Worm (Caenorhabditis elegans) whole organism, L1 larva: Measurements from ENCODE around the gene F35D2.3.
A peak's percentile ranks its signal among the peaks of the same experiment; 100 is the strongest.

ENCODE experiments used
- C04F5.9 ChIP-seq: sonication (generic microtip); optimal IDR thresholded peaks from 2 replicates; lab custom pipeline; 2016; ENCODE audit warnings: missing genetic modification characterization, missing compliant biosample characterization
- F16B12.6 ChIP-seq: fragments of 150-350 bp; optimal IDR thresholded peaks from 2 replicates; lab custom pipeline; 2014; ENCODE audit warnings: missing biosample characterization, missing genetic modification characterization
- aly-2 ChIP-seq: fragments of 150-350 bp; optimal IDR thresholded peaks from 2 replicates; lab custom pipeline; 2014; ENCODE audit warnings: missing biosample characterization, missing genetic modification characterization
- ama-1 ChIP-seq: fragments of 150-350 bp; optimal IDR thresholded peaks from 2 replicates; lab custom pipeline; 2014
- ceh-63 ChIP-seq: fragments of 200-800 bp; sonication (Bioruptor generic); optimal IDR thresholded peaks from 2 replicates; lab custom pipeline; 2018; ENCODE audit warnings: mild to moderate bottlenecking, missing genetic modification characterization, missing compliant biosample characterization
- ces-1 ChIP-seq: fragments of 150-350 bp; optimal IDR thresholded peaks from 2 replicates; lab custom pipeline; 2014; ENCODE audit warnings: missing biosample characterization, missing genetic modification reagents, missing genetic modification characterization
- dpl-1 ChIP-seq, 3 experiments: fragments of 150-350 bp in 2 of 3; sonication (generic microtip) in 1 of 3; optimal IDR thresholded peaks; 2 replicates each; lab custom pipeline; 2014 to 2017; ENCODE audit warnings: missing biosample characterization in 3 of 3, missing genetic modification characterization in 3 of 3, missing genetic modification reagents in 3 of 3
- dsc-1 ChIP-seq: sonication (generic microtip); optimal IDR thresholded peaks from 2 replicates; lab custom pipeline; 2016; ENCODE audit warnings: mild to moderate bottlenecking, missing genetic modification characterization, missing compliant biosample characterization
- efl-1 ChIP-seq, 4 experiments: fragments of 150-350 bp; optimal IDR thresholded peaks in 3 of 4; peaks in 1 of 4; 1 replicate in 1 of 4; 2 replicates in 3 of 4; lab custom pipeline; 2014; ENCODE audit warnings: missing biosample characterization in 2 of 4, missing genetic modification characterization in 2 of 4, missing genetic modification reagents in 2 of 4
- elt-2 ChIP-seq: sonication (generic microtip); optimal IDR thresholded peaks from 2 replicates; lab custom pipeline; 2016; ENCODE audit warnings: missing genetic modification characterization, mild to moderate bottlenecking, inconsistent platforms, missing compliant biosample characterization, missing genetic modification reagents
- elt-3 ChIP-seq, 6 experiments: fragments of 150-350 bp in 1 of 6; sonication (generic microtip); optimal IDR thresholded peaks; 2 replicates each; lab custom pipeline; 2017 to 2018; ENCODE audit warnings: missing biosample characterization in 6 of 6, missing genetic modification characterization in 6 of 6, inconsistent platforms in 1 of 6
- fkh-10 ChIP-seq: sonication (generic microtip); optimal IDR thresholded peaks from 2 replicates; lab custom pipeline; 2017; ENCODE audit warnings: missing biosample characterization, missing genetic modification reagents, missing genetic modification characterization
- fkh-4 ChIP-seq: sonication (generic microtip); optimal IDR thresholded peaks from 2 replicates; lab custom pipeline; 2016; ENCODE audit warnings: missing compliant biosample characterization, missing genetic modification characterization, borderline replicate concordance
- fos-1 ChIP-seq: fragments of 150-350 bp; optimal IDR thresholded peaks from 2 replicates; lab custom pipeline; 2014; ENCODE audit warnings: missing biosample characterization, missing genetic modification characterization
- isw-1 ChIP-seq: fragments of 200-800 bp; sonication (Bioruptor generic); IDR thresholded peaks from 2 replicates; pipeline ENCODE4 v1.3.6; 2022; ENCODE audit warnings: missing genetic modification characterization, missing compliant biosample characterization
- lin-14 ChIP-seq: fragments of 200-800 bp; sonication (Bioruptor generic); optimal IDR thresholded peaks from 2 replicates; lab custom pipeline; 2018; ENCODE audit warnings: mild to moderate bottlenecking, missing genetic modification characterization, moderate library complexity, missing compliant biosample characterization
- lin-15B ChIP-seq: fragments of 150-350 bp; sonication (generic microtip); optimal IDR thresholded peaks from 3 replicates; lab custom pipeline; 2014; ENCODE audit warnings: missing biosample characterization, missing genetic modification characterization
- lin-35 ChIP-seq, 2 experiments: fragments of 150-350 bp; optimal IDR thresholded peaks; 2 replicates each; lab custom pipeline; 2014; ENCODE audit warnings: missing biosample characterization in 2 of 2, missing genetic modification characterization in 2 of 2, missing genetic modification reagents in 2 of 2
- lir-3 ChIP-seq: sonication (generic microtip); optimal IDR thresholded peaks from 2 replicates; lab custom pipeline; 2016; ENCODE audit warnings: mild to moderate bottlenecking, missing genetic modification characterization, moderate library complexity, missing compliant biosample characterization; ENCODE audit not compliant: poor library complexity
- mab-9 ChIP-seq: fragments of 200-800 bp; sonication (Bioruptor generic); IDR thresholded peaks from 2 replicates; pipeline ENCODE4 v1.3.6; 2022; ENCODE audit warnings: missing genetic modification reagents, missing genetic modification characterization, missing compliant biosample characterization
- mdl-1 ChIP-seq, 2 experiments: fragments of 150-350 bp; optimal IDR thresholded peaks; 2 replicates each; lab custom pipeline; 2014 to 2017; ENCODE audit warnings: missing biosample characterization in 2 of 2, missing genetic modification characterization in 2 of 2, inconsistent platforms in 1 of 2
- mef-2 ChIP-seq: fragments of 150-350 bp; optimal IDR thresholded peaks from 2 replicates; lab custom pipeline; 2014; ENCODE audit warnings: missing biosample characterization, missing genetic modification characterization
- nhr-12 ChIP-seq: sonication (generic microtip); optimal IDR thresholded peaks from 2 replicates; lab custom pipeline; 2017; ENCODE audit warnings: missing biosample characterization, missing genetic modification characterization
- nhr-19 ChIP-seq: fragments of 200-800 bp; sonication (Bioruptor generic); conservative IDR thresholded peaks from 2 replicates; pipeline ENCODE4 v1.3.6; 2022; ENCODE audit warnings: missing genetic modification characterization, missing compliant biosample characterization
- nhr-28 ChIP-seq: fragments of 150-350 bp; optimal IDR thresholded peaks from 2 replicates; lab custom pipeline; 2014; ENCODE audit warnings: missing biosample characterization, missing genetic modification characterization
- nhr-76 ChIP-seq: sonication (generic microtip); optimal IDR thresholded peaks from 2 replicates; lab custom pipeline; 2017; ENCODE audit warnings: missing biosample characterization, missing genetic modification characterization
- nhr-84 ChIP-seq: sonication (generic microtip); optimal IDR thresholded peaks from 2 replicates; lab custom pipeline; 2017; ENCODE audit warnings: missing biosample characterization, missing genetic modification characterization
- skn-1 ChIP-seq: fragments of 150-350 bp; optimal IDR thresholded peaks from 2 replicates; lab custom pipeline; 2014; ENCODE audit warnings: missing biosample characterization, missing genetic modification characterization
- snpc-4 ChIP-seq: fragments of 150-350 bp; optimal IDR thresholded peaks from 2 replicates; lab custom pipeline; 2014; ENCODE audit warnings: missing biosample characterization, missing genetic modification characterization
- snu-23 ChIP-seq: sonication (generic microtip); optimal IDR thresholded peaks from 2 replicates; lab custom pipeline; 2016; ENCODE audit warnings: missing genetic modification characterization, missing compliant biosample characterization
- swsn-7 ChIP-seq: sonication (generic microtip); optimal IDR thresholded peaks from 2 replicates; lab custom pipeline; 2016; ENCODE audit warnings: missing genetic modification characterization, missing compliant biosample characterization
- tlp-1 ChIP-seq: fragments of 150-350 bp; optimal IDR thresholded peaks from 2 replicates; lab custom pipeline; 2014; ENCODE audit warnings: missing biosample characterization, missing genetic modification characterization
- unc-30 ChIP-seq: sonication (generic microtip); optimal IDR thresholded peaks from 2 replicates; lab custom pipeline; 2017; ENCODE audit warnings: missing biosample characterization, missing genetic modification characterization
- xbp-1 ChIP-seq: sonication (generic microtip); optimal IDR thresholded peaks from 2 replicates; lab custom pipeline; 2016; ENCODE audit warnings: missing genetic modification characterization, missing compliant biosample characterization

Gene F35D2.3

DNA sequence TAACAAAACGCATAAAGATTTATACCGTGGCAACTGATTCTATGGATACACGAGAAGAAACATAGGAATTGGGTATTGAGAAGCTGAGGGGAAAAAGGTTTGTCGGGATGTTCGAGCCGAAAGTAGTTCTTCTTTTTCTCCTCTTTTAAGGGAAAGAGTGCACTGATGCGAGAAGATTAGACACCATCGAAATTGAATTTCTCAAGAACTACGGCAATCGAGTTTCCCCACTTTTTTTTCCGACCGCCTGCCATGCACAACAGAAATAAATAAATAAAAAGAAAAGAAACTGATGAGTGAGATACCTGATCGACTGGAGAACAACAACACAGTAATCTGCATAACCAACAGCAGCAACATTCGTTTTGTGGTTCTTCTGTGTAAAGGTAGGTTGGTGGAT lies 23.9 kb downstream of the F35D2.3 start:
- TF ChIP-seq mef-2 (tag; lab: Kevin White, UChicago) (no peak), fkh-10 (peak; percentile 94), fos-1 (tag; lab: Kevin White, UChicago) (no peak), ceh-63 (GFP tag; lab: Kevin White, UChicago) (no peak), tlp-1 (tag; lab: Kevin White, UChicago) (no peak), elt-3 (tag; optimal IDR thresholded peaks at IDR 0.05; lab: Kevin White, UChicago) (no peak), lin-14 (GFP tag; lab: Kevin White, UChicago) (peak; percentile 65), ces-1 (GFP tag; lab: Kevin White, UChicago) (peak; percentile 35), nhr-76 (tag; lab: Kevin White, UChicago) (no peak)

DNA sequence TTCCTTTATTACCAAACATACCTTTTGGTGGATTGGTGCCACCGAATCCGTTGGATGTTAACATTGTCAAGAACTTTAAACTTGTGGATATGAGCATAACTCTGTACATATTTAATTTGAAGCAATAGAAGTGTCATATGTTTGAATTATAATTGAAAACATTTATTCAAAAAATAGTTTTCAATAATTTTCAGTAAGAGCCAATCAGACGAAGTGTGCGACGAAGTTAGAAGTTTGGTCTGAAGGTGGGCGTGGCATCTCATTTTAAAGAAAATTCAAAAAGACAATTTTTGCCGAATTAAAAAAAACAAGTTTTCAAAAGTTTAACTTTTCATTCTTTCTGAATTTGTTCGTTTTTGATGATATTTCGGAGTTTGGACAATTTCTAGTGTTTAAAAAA lies 24.4 kb downstream of the F35D2.3 start, which contains the start of gene syd-1:
Gene syd-1 (minus strand): TSS at position 101 of the 400 bp plus-strand sequence.
- TF ChIP-seq dsc-1 (tag; lab: Kevin White, UChicago), result no peak
- TF ChIP-seq isw-1 (GFP tag; lab: Robert Waterston, UW), result no peak
- TF ChIP-seq lin-15B (tag; lab: Kevin White, UChicago), result no peak
- TF ChIP-seq skn-1 (tag; lab: Kevin White, UChicago), result no peak
- no peak for TF ChIP-seq C04F5.9 (tag; lab: Kevin White, UChicago)
- no peak for TF ChIP-seq unc-30
- TF ChIP-seq swsn-7 (tag; lab: Kevin White, UChicago), result no peak
- TF ChIP-seq nhr-12 (tag; lab: Kevin White, UChicago), result no peak
- no peak for TF ChIP-seq mdl-1 (tag; optimal IDR thresholded peaks at IDR 0.05; lab: Kevin White, UChicago)
- no peak for TF ChIP-seq fkh-4 (tag; lab: Kevin White, UChicago)
- TF ChIP-seq nhr-28 (tag; lab: Kevin White, UChicago), result no peak
- no peak for TF ChIP-seq fos-1 (tag; lab: Kevin White, UChicago)
- TF ChIP-seq nhr-84 (tag; lab: Kevin White, UChicago), result no peak
- TF ChIP-seq elt-2 (tag; lab: Kevin White, UChicago), result no peak
- no peak for TF ChIP-seq nhr-19 (GFP tag; lab: Robert Waterston, UW)
- TF ChIP-seq xbp-1 (tag; lab: Kevin White, UChicago), result no peak
- no peak for TF ChIP-seq ama-1 (lab: Kevin White, UChicago)
- no peak for TF ChIP-seq lir-3 (tag; lab: Kevin White, UChicago)
- TF ChIP-seq snpc-4 (tag; lab: Kevin White, UChicago), result no peak

ce11 chrII:7598702-7599314 lies 28.4 kb downstream of the F35D2.3 start, which contains the start of gene pgam-5:
pgam-5 (minus strand) TSS chrII:7598752.
- TF ChIP-seq lin-35 (GFP tag; optimal IDR thresholded peaks at IDR 0.05; lab: Kevin White, UChicago) (peak; percentile 11 to 55), efl-1 (optimal IDR thresholded peaks at IDR 0.05; lab: Kevin White, UChicago) (peak in 1 of 2 experiments; percentile 7), efl-1 (GFP tag; optimal IDR thresholded peaks at IDR 0.05 in 1 of 2; lab: Kevin White, UChicago) (peak; percentile 47 to 95), dpl-1 (GFP tag; optimal IDR thresholded peaks at IDR 0.05; lab: Kevin White, UChicago) (peak in 2 of 3 experiments; percentile 52 to 59), aly-2 (tag; lab: Kevin White, UChicago) (no peak), F16B12.6 (peak; percentile 87), snu-23 (GFP tag; lab: Kevin White, UChicago) (peak; percentile 28), lin-15B (tag; lab: Kevin White, UChicago) (no peak)

DNA sequence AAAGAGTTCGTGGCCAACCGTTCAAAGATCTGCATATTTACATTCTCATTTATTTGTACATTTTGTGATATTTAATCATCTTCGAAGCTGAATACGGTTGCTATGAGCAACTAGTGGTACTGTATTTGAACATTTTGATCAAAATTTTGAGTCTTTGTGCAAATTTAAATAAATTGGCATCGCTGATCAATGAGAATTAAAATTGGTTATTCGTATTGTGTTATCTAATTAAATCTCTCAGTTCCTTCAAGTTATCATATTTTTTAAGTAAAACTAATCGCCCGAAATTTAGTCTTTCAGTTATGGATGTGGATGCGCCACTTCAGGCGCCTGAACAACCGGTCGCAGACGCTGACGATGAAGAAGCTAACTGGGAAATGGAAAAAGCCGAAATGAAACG lies 29.0 kb downstream of the F35D2.3 start, which contains the start of gene npp-21:
Gene npp-21 (plus strand): TSS at position 301 of the 400 bp plus-strand sequence.
- no peak for TF ChIP-seq snpc-4 (tag; lab: Kevin White, UChicago)
- TF ChIP-seq mab-9 (GFP tag; lab: Robert Waterston, UW), result no peak
